Fruit fly (Drosophila melanogaster): ENCODE data around the gene CG14259.
A peak's percentile ranks its signal among the peaks of the same experiment; 100 is the strongest.

Gene CG14259

DNA sequence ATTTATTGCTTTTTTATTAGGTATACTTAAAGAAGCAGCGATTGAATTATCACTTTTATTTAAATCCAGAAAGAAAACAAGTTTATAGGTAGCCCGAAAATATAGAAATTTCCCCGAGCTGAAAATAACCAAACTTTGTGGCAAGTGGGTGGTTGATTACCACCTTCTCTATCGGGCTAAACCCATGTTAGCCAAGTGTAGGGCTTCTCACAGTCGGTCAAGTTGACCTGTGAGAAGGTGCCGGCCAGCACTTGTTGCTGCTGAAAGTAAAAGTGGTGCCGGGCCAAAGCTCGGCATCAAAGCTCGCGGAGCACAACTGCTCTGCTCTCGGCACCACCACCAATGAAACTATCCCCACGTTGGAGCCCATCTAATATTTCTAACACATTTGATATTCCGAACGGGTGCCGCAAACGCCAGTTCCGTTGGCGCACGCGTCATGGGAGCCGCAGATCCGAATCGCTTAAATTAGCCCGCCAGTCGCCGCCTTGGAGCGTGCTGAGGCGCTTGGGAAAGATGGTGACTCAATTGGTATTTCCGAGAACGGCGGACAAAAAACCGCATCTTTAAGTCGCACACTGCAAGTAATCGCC, 23.3 kb upstream of the CG14259 start (continued):
- TF ChIP-seq CG6765 (GFP tag; optimal IDR thresholded peaks at IDR 0.05): no peak
- TF ChIP-seq mirr (GFP tag; optimal IDR thresholded peaks at IDR 0.05): no peak
- TF ChIP-seq chif (GFP tag; optimal IDR thresholded peaks at IDR 0.05): no peak
- no peak for TF ChIP-seq CG14710 (tag; optimal IDR thresholded peaks at IDR 0.05)
- TF ChIP-seq kay (GFP tag; optimal IDR thresholded peaks at IDR 0.05): no peak
- no peak for TF ChIP-seq TFAM (GFP tag; optimal IDR thresholded peaks at IDR 0.05)
- peak; percentile 38 for TF ChIP-seq Vsx1 (GFP tag; optimal IDR thresholded peaks at IDR 0.05)
- TF ChIP-seq Usf (GFP tag; optimal IDR thresholded peaks at IDR 0.05): no peak
- TF ChIP-seq trh (GFP tag; optimal IDR thresholded peaks at IDR 0.05): no peak
- TF ChIP-seq Oaz (GFP tag; IDR thresholded peaks at IDR 0.05): no peak
- no peak for TF ChIP-seq Adf1 (GFP tag; IDR thresholded peaks at IDR 0.05)
- TF ChIP-seq CG18262 (tag; optimal IDR thresholded peaks at IDR 0.05): no peak
- no peak for TF ChIP-seq crol (GFP tag; IDR thresholded peaks at IDR 0.05)
- TF ChIP-seq B-H1 (GFP tag; IDR thresholded peaks at IDR 0.05): no peak
- TF ChIP-seq CG12219 (GFP tag; optimal IDR thresholded peaks at IDR 0.05): no peak
- TF ChIP-seq CG13894 (tag; optimal IDR thresholded peaks at IDR 0.05): no peak
- TF ChIP-seq CG32532 (GFP tag; IDR thresholded peaks at IDR 0.05): 0 out of 2 replicates have a peak, but pooled peaks have one; percentile 19
- no peak for TF ChIP-seq Scr (GFP tag; IDR thresholded peaks at IDR 0.05; ENCODE audit: partially characterized antibody)
- peak; percentile 33; the same call in 2 of the 3 replicates for TF ChIP-seq dysf (GFP tag; IDR thresholded peaks at IDR 0.05)
- TF ChIP-seq CG12659 (GFP tag; optimal IDR thresholded peaks at IDR 0.05): no peak
- TF ChIP-seq fd102C (GFP tag; optimal IDR thresholded peaks at IDR 0.05): no peak
- TF ChIP-seq CG4617 (GFP tag; optimal IDR thresholded peaks at IDR 0.05; ENCODE audit: borderline replicate concordance): no peak
- no peak for TF ChIP-seq Xrp1 (GFP tag; IDR thresholded peaks at IDR 0.05)
- no peak for TF ChIP-seq CG6254 (GFP tag; optimal IDR thresholded peaks at IDR 0.05)
- no peak for TF ChIP-seq fu2 (GFP tag; optimal IDR thresholded peaks at IDR 0.05)
- no peak for TF ChIP-seq ems (GFP tag; optimal IDR thresholded peaks at IDR 0.05)
- no peak for TF ChIP-seq kah (GFP tag; optimal IDR thresholded peaks at IDR 0.05)
- TF ChIP-seq HLH4C (GFP tag; IDR thresholded peaks at IDR 0.05; ENCODE audit: partially characterized antibody): no peak
- no peak for TF ChIP-seq salm (tag; optimal IDR thresholded peaks at IDR 0.05)
- TF ChIP-seq wor (GFP tag; IDR thresholded peaks at IDR 0.05): 0 out of 2 replicates have a peak, but pooled peaks have one; percentile 18
- no peak for TF ChIP-seq emc (GFP tag; optimal IDR thresholded peaks at IDR 0.05)
- no peak for TF ChIP-seq cwo (GFP tag; optimal IDR thresholded peaks at IDR 0.05)
- no peak for TF ChIP-seq HLHmδ (GFP tag; optimal IDR thresholded peaks at IDR 0.05)
- TF ChIP-seq CG6175 (GFP tag; IDR thresholded peaks at IDR 0.05): peak; percentile 36; the same call in 1 of the 3 replicates
- TF ChIP-seq Asciz (GFP tag; optimal IDR thresholded peaks at IDR 0.05): no peak
- TF ChIP-seq dan (GFP tag; IDR thresholded peaks at IDR 0.05): no peak
- no peak for TF ChIP-seq BEAF-32 (GFP tag; optimal IDR thresholded peaks at IDR 0.05)
- no peak for TF ChIP-seq Lhr (GFP tag; optimal IDR thresholded peaks at IDR 0.05)
- no peak for TF ChIP-seq Mrtf (GFP tag; IDR thresholded peaks at IDR 0.05)
- TF ChIP-seq br (optimal IDR thresholded peaks at IDR 0.05): no peak
- TF ChIP-seq cato (GFP tag; optimal IDR thresholded peaks at IDR 0.05; ENCODE audit: borderline replicate concordance): no peak
- TF ChIP-seq her (GFP tag; optimal IDR thresholded peaks at IDR 0.05): no peak
- TF ChIP-seq trem (tag; optimal IDR thresholded peaks at IDR 0.05): no peak
- TF ChIP-seq Optix (GFP tag; IDR thresholded peaks at IDR 0.05): no peak
- no peak for TF ChIP-seq CG1024 (GFP tag; IDR thresholded peaks at IDR 0.05)
- no peak for TF ChIP-seq peb (GFP tag; IDR thresholded peaks at IDR 0.05)
- peak; percentile 31 for TF ChIP-seq Oli (tag; optimal IDR thresholded peaks at IDR 0.05)
- no peak for TF ChIP-seq CG2199 (GFP tag; IDR thresholded peaks at IDR 0.05)
- TF ChIP-seq grn (GFP tag; optimal IDR thresholded peaks at IDR 0.05): peak; percentile 14
- no peak for TF ChIP-seq CG16779 (GFP tag; IDR thresholded peaks at IDR 0.05)
- TF ChIP-seq grau (tag; optimal IDR thresholded peaks at IDR 0.05): no peak
